Worm (Caenorhabditis elegans) whole organism, mixed stage, embryonic: Measurements from ENCODE around the gene rbm-22.

ENCODE experiments used
- blmp-1 ChIP-seq: fragments of 150-350 bp; optimal IDR thresholded peaks from 2 replicates; lab custom pipeline; 2014; ENCODE audit warnings: missing biosample characterization, missing genetic modification characterization
- ces-1 ChIP-seq: fragments of 150-350 bp; optimal IDR thresholded peaks from 2 replicates; lab custom pipeline; 2014; ENCODE audit warnings: missing biosample characterization, missing genetic modification reagents, missing genetic modification characterization
- lin-32 ChIP-seq: fragments of 200-800 bp; sonication (Bioruptor generic); optimal IDR thresholded peaks from 2 replicates; lab custom pipeline; 2018; ENCODE audit warnings: mild to moderate bottlenecking, missing genetic modification characterization, missing compliant biosample characterization
- lsy-2 ChIP-seq: fragments of 150-350 bp; optimal IDR thresholded peaks from 2 replicates; lab custom pipeline; 2014; ENCODE audit warnings: missing biosample characterization, missing genetic modification characterization
- mep-1 ChIP-seq: fragments of 150-350 bp; optimal IDR thresholded peaks from 2 replicates; lab custom pipeline; 2017; ENCODE audit warnings: missing biosample characterization, missing genetic modification reagents, missing genetic modification characterization, inconsistent platforms
- nhr-12 ChIP-seq: fragments of 150-350 bp; optimal IDR thresholded peaks from 2 replicates; lab custom pipeline; 2014; ENCODE audit warnings: missing biosample characterization, missing genetic modification characterization
- nhr-2 ChIP-seq: fragments of 150-350 bp; optimal IDR thresholded peaks from 2 replicates; lab custom pipeline; 2014; ENCODE audit warnings: missing biosample characterization, missing genetic modification characterization
- nhr-237 ChIP-seq: fragments of 150-350 bp; optimal IDR thresholded peaks from 2 replicates; lab custom pipeline; 2014; ENCODE audit warnings: missing biosample characterization, missing genetic modification characterization
- pha-4 ChIP-seq: fragments of 150-350 bp; optimal IDR thresholded peaks from 2 replicates; lab custom pipeline; 2018; ENCODE audit warnings: missing biosample characterization, missing genetic modification reagents, missing genetic modification characterization
- snpc-4 ChIP-seq: fragments of 150-350 bp; optimal IDR thresholded peaks from 2 replicates; lab custom pipeline; 2014; ENCODE audit warnings: missing biosample characterization, missing genetic modification characterization
- unc-39 ChIP-seq: fragments of 150-350 bp; optimal IDR thresholded peaks from 2 replicates; lab custom pipeline; 2014; ENCODE audit warnings: missing biosample characterization, missing genetic modification characterization
- unc-62 ChIP-seq: fragments of 150-350 bp; optimal IDR thresholded peaks from 2 replicates; lab custom pipeline; 2014; ENCODE audit warnings: missing biosample characterization, missing genetic modification reagents, missing genetic modification characterization

- TF ChIP-seq unc-39 (tag; lab: Kevin White, UChicago) (no peak), snpc-4 (tag; lab: Kevin White, UChicago) (no peak), ces-1 (GFP tag; lab: Kevin White, UChicago) (no peak), pha-4 (tag; lab: Kevin White, UChicago) (no peak), blmp-1 (tag; lab: Kevin White, UChicago) (no peak), mep-1 (tag; lab: Kevin White, UChicago) (no peak), unc-62 (GFP tag; lab: Kevin White, UChicago) (no peak), nhr-237 (no peak), lsy-2 (tag; lab: Kevin White, UChicago) (no peak), nhr-2 (tag; lab: Kevin White, UChicago) (no peak), lin-32 (GFP tag; lab: Kevin White, UChicago) (no peak), nhr-12 (tag; lab: Kevin White, UChicago) (no peak)
Observed at ce11 chrIV:10889820-10890462, 28.7 kb downstream of the rbm-22 start, which contains the start of gene F13E9.15.
